Worm (Caenorhabditis elegans) whole organism, L2 larva: ENCODE results near the gene pigt-1.
A peak's percentile ranks its signal among the peaks of the same experiment; 100 is the strongest.

Experiments used
- C34F6.9 ChIP-seq: fragments of 150-350 bp; optimal IDR thresholded peaks from 2 replicates; lab custom pipeline; 2014; ENCODE audit warnings: missing biosample characterization, missing genetic modification characterization
- R02D3.7 ChIP-seq: fragments of 150-350 bp; optimal IDR thresholded peaks from 2 replicates; lab custom pipeline; 2014; ENCODE audit warnings: missing biosample characterization, missing genetic modification characterization
- Y55F3AM.14 ChIP-seq: fragments of 200-800 bp; sonication (Bioruptor generic); optimal IDR thresholded peaks from 2 replicates; lab custom pipeline; 2018; ENCODE audit warnings: mild to moderate bottlenecking, missing genetic modification characterization, missing compliant biosample characterization
- ZK546.5 ChIP-seq: sonication (generic microtip); optimal IDR thresholded peaks from 2 replicates; lab custom pipeline; 2017; ENCODE audit warnings: missing biosample characterization, missing genetic modification characterization
- aly-2 ChIP-seq: fragments of 150-350 bp; optimal IDR thresholded peaks from 2 replicates; lab custom pipeline; 2014; ENCODE audit warnings: missing biosample characterization, missing genetic modification characterization
- ama-1 ChIP-seq: fragments of 150-350 bp; optimal IDR thresholded peaks from 2 replicates; lab custom pipeline; 2018; ENCODE audit warnings: inconsistent platforms
- blmp-1 ChIP-seq: sonication (generic microtip); optimal IDR thresholded peaks from 2 replicates; lab custom pipeline; 2017; ENCODE audit warnings: missing genetic modification characterization, mild to moderate bottlenecking, missing compliant biosample characterization, antibody characterized with exemption, moderate library complexity; ENCODE audit not compliant: insufficient read depth
- ceh-16 ChIP-seq: fragments of 150-350 bp; optimal IDR thresholded peaks from 2 replicates; lab custom pipeline; 2014; ENCODE audit warnings: missing biosample characterization, missing genetic modification characterization
- ceh-82 ChIP-seq: fragments of 150-350 bp; optimal IDR thresholded peaks from 2 replicates; lab custom pipeline; 2014; ENCODE audit warnings: missing biosample characterization, missing genetic modification characterization
- crh-2 ChIP-seq: sonication (generic microtip); optimal IDR thresholded peaks from 2 replicates; lab custom pipeline; 2017; ENCODE audit warnings: missing biosample characterization, missing genetic modification characterization
- dmd-4 ChIP-seq: sonication (generic microtip); optimal IDR thresholded peaks from 2 replicates; lab custom pipeline; 2017; ENCODE audit warnings: missing biosample characterization, missing genetic modification characterization
- egl-27 ChIP-seq: sonication (generic microtip); optimal IDR thresholded peaks from 3 replicates; lab custom pipeline; 2017; ENCODE audit warnings: missing biosample characterization, missing genetic modification reagents, missing genetic modification characterization
- elt-1 ChIP-seq: fragments of 150-350 bp; optimal IDR thresholded peaks from 2 replicates; lab custom pipeline; 2014; ENCODE audit warnings: missing biosample characterization, missing genetic modification characterization
- elt-3 ChIP-seq: sonication (generic microtip); optimal IDR thresholded peaks from 2 replicates; lab custom pipeline; 2017; ENCODE audit warnings: missing biosample characterization, missing genetic modification characterization
- fos-1 ChIP-seq: fragments of 150-350 bp; optimal IDR thresholded peaks from 2 replicates; lab custom pipeline; 2014; ENCODE audit warnings: missing biosample characterization, missing genetic modification characterization
- gmeb-1 ChIP-seq: fragments of 150-350 bp; optimal IDR thresholded peaks from 2 replicates; lab custom pipeline; 2014; ENCODE audit warnings: missing biosample characterization, missing genetic modification characterization
- lin-13 ChIP-seq: fragments of 150-350 bp; optimal IDR thresholded peaks from 2 replicates; lab custom pipeline; 2014; ENCODE audit warnings: missing biosample characterization, missing genetic modification reagents, missing genetic modification characterization
- lin-39 ChIP-seq: fragments of 150-350 bp; optimal IDR thresholded peaks from 2 replicates; lab custom pipeline; 2014; ENCODE audit warnings: missing biosample characterization, missing genetic modification reagents, missing genetic modification characterization
- lsy-2 ChIP-seq, 2 experiments: fragments of 150-350 bp in 1 of 2; sonication (generic microtip) in 1 of 2; optimal IDR thresholded peaks; 2 replicates each; lab custom pipeline; 2014 to 2017; ENCODE audit warnings: missing biosample characterization in 2 of 2, missing genetic modification characterization in 2 of 2
- mab-5 ChIP-seq: fragments of 150-350 bp; optimal IDR thresholded peaks from 2 replicates; lab custom pipeline; 2014; ENCODE audit warnings: missing biosample characterization, missing genetic modification characterization
- mbf-1 ChIP-seq: sonication (generic microtip); optimal IDR thresholded peaks from 2 replicates; lab custom pipeline; 2017; ENCODE audit warnings: missing biosample characterization, missing genetic modification characterization
- mdl-1 ChIP-seq, 2 experiments: fragments of 150-350 bp in 1 of 2; sonication (generic microtip) in 1 of 2; optimal IDR thresholded peaks; 2 replicates each; lab custom pipeline; 2017; ENCODE audit warnings: missing biosample characterization in 2 of 2, missing genetic modification characterization in 2 of 2
- nhr-10 ChIP-seq: sonication (generic microtip); optimal IDR thresholded peaks from 2 replicates; lab custom pipeline; 2017; ENCODE audit warnings: missing biosample characterization, missing genetic modification characterization
- nhr-11 ChIP-seq: fragments of 150-350 bp; optimal IDR thresholded peaks from 2 replicates; lab custom pipeline; 2014; ENCODE audit warnings: missing biosample characterization, missing genetic modification characterization
- nhr-12 ChIP-seq: fragments of 150-350 bp; optimal IDR thresholded peaks from 2 replicates; lab custom pipeline; 2014; ENCODE audit warnings: missing biosample characterization, missing genetic modification characterization
- nhr-129 ChIP-seq: fragments of 150-350 bp; optimal IDR thresholded peaks from 2 replicates; lab custom pipeline; 2014; ENCODE audit warnings: missing biosample characterization, missing genetic modification characterization
- nhr-21 ChIP-seq: fragments of 150-350 bp; optimal IDR thresholded peaks from 2 replicates; lab custom pipeline; 2014; ENCODE audit warnings: missing biosample characterization, missing genetic modification characterization
- nhr-23 ChIP-seq: fragments of 150-350 bp; optimal IDR thresholded peaks from 2 replicates; lab custom pipeline; 2014; ENCODE audit warnings: missing biosample characterization, missing genetic modification reagents, missing genetic modification characterization
- nhr-237 ChIP-seq: fragments of 150-350 bp; optimal IDR thresholded peaks from 2 replicates; lab custom pipeline; 2014; ENCODE audit warnings: missing biosample characterization, missing genetic modification characterization
- nhr-25 ChIP-seq: fragments of 150-350 bp; sonication (generic microtip); optimal IDR thresholded peaks from 3 replicates; lab custom pipeline; 2014; ENCODE audit warnings: missing biosample characterization, missing genetic modification characterization
- nhr-6 ChIP-seq: fragments of 150-350 bp; optimal IDR thresholded peaks from 2 replicates; lab custom pipeline; 2014; ENCODE audit warnings: missing biosample characterization, missing genetic modification characterization
- nhr-77 ChIP-seq: fragments of 150-350 bp; optimal IDR thresholded peaks from 2 replicates; lab custom pipeline; 2014; ENCODE audit warnings: missing biosample characterization, missing genetic modification characterization
- peb-1 ChIP-seq: fragments of 150-350 bp; optimal IDR thresholded peaks from 2 replicates; lab custom pipeline; 2014; ENCODE audit warnings: missing biosample characterization, missing genetic modification characterization
- sem-4 ChIP-seq: fragments of 150-350 bp; optimal IDR thresholded peaks from 2 replicates; lab custom pipeline; 2014; ENCODE audit warnings: missing biosample characterization, missing genetic modification reagents, missing genetic modification characterization
- skn-1 ChIP-seq: sonication (generic microtip); optimal IDR thresholded peaks from 2 replicates; lab custom pipeline; 2017; ENCODE audit warnings: missing biosample characterization, missing genetic modification characterization
- sma-3 ChIP-seq: sonication (generic microtip); optimal IDR thresholded peaks from 2 replicates; lab custom pipeline; 2016; ENCODE audit warnings: missing genetic modification reagents, missing genetic modification characterization, missing compliant biosample characterization
- sma-9 ChIP-seq, 2 experiments: fragments of 150-350 bp in 1 of 2; sonication (generic microtip) in 1 of 2; optimal IDR thresholded peaks; 2 replicates each; lab custom pipeline; 2014 to 2016; ENCODE audit warnings: missing genetic modification characterization in 2 of 2, mild to moderate bottlenecking in 1 of 2, missing biosample characterization in 1 of 2, missing compliant biosample characterization in 1 of 2, missing genetic modification reagents in 1 of 2, moderate library complexity in 1 of 2
- snpc-4 ChIP-seq: fragments of 150-350 bp; optimal IDR thresholded peaks from 2 replicates; lab custom pipeline; 2014; ENCODE audit warnings: missing biosample characterization, missing genetic modification characterization
- unc-39 ChIP-seq: fragments of 150-350 bp; optimal IDR thresholded peaks from 2 replicates; lab custom pipeline; 2014; ENCODE audit warnings: missing biosample characterization, missing genetic modification characterization
- unc-55 ChIP-seq: fragments of 150-350 bp; sonication (generic microtip); optimal IDR thresholded peaks from 3 replicates; lab custom pipeline; 2014; ENCODE audit warnings: missing biosample characterization, missing genetic modification reagents, missing genetic modification characterization
- unc-62 ChIP-seq: fragments of 150-350 bp; optimal IDR thresholded peaks from 2 replicates; lab custom pipeline; 2014; ENCODE audit warnings: missing biosample characterization, missing genetic modification reagents, missing genetic modification characterization
- zag-1 ChIP-seq: fragments of 150-350 bp; optimal IDR thresholded peaks from 2 replicates; lab custom pipeline; 2014; ENCODE audit warnings: missing biosample characterization, missing genetic modification characterization
- ztf-1 ChIP-seq: fragments of 200-800 bp; sonication (Bioruptor generic); conservative IDR thresholded peaks from 2 replicates; pipeline ENCODE4 v1.3.6; 2022; ENCODE audit warnings: missing genetic modification characterization, missing compliant biosample characterization
- ztf-11 ChIP-seq: sonication (generic microtip); optimal IDR thresholded peaks from 2 replicates; lab custom pipeline; 2017; ENCODE audit warnings: missing biosample characterization, missing genetic modification characterization
- ztf-4 ChIP-seq: fragments of 150-350 bp; optimal IDR thresholded peaks from 2 replicates; lab custom pipeline; 2014; ENCODE audit warnings: missing biosample characterization, missing genetic modification characterization

The pigt-1 gene

DNA sequence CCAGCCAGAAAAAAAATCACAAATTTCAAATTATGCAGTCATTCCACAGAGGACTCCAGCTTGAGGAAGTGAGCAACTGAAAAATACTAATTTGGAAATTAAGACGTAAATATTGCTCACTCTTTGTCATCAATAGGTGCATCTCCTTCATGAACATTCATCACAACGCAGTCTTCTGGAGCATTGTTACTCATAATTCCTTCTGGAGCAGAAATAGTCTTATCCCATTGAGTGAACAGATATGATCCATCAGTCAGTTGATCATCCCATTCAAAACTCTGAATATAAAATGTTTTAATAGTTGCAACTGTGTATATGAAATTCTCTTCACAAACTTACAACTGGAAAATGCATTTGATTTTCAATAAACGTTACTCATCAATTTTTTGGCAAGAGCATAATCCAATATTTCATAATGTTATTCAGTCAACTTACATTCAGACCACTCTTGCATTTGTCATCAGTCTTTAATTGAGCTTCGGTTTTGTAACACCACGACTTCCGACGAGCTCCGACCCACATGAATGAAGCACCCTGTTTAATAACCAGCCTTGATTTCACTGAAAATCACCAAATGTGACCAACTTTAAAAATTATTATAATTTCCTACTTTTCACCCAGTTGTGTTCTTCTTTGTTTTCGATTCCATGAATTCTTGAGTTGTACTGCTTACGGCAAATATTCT, 5.0 kb downstream of the pigt-1 start:
- TF ChIP-seq zag-1 (no peak), Y55F3AM.14 (GFP tag; lab: Kevin White, UChicago) (peak; percentile 21), nhr-237 (no peak), skn-1 (no peak), ama-1 (lab: Kevin White, UChicago) (peak; percentile 74), ceh-16 (tag; lab: Kevin White, UChicago) (no peak), peb-1 (tag; lab: Kevin White, UChicago) (no peak), nhr-6 (tag; lab: Kevin White, UChicago) (peak; percentile 32), egl-27 (no peak), lin-13 (GFP tag; lab: Kevin White, UChicago) (peak; percentile 25), ZK546.5 (no peak), aly-2 (tag; lab: Kevin White, UChicago) (no peak), nhr-129 (tag; lab: Kevin White, UChicago) (no peak), snpc-4 (no peak), unc-62 (GFP tag; lab: Kevin White, UChicago) (no peak), C34F6.9 (tag; lab: Kevin White, UChicago) (no peak), lin-39 (tag; lab: Kevin White, UChicago) (no peak), lsy-2 (tag; optimal IDR thresholded peaks at IDR 0.05; lab: Kevin White, UChicago) (peak in 1 of 2 experiments; percentile 40), ztf-11 (tag; lab: Kevin White, UChicago) (no peak), nhr-10 (no peak), ztf-4 (tag; lab: Kevin White, UChicago) (peak; percentile 60), sma-9 (GFP tag; optimal IDR thresholded peaks at IDR 0.05; lab: Kevin White, UChicago) (peak; percentile 20), sma-9 (tag; optimal IDR thresholded peaks at IDR 0.05; lab: Kevin White, UChicago) (no peak), nhr-25 (peak; percentile 29), nhr-11 (tag; lab: Kevin White, UChicago) (no peak), elt-1 (tag; lab: Kevin White, UChicago) (no peak), fos-1 (tag; lab: Kevin White, UChicago) (no peak), blmp-1 (tag; lab: Kevin White, UChicago) (peak; percentile 9), R02D3.7 (tag; lab: Kevin White, UChicago) (no peak)
- TF ChIP-seq, all 48 proteins: peak for 9

DNA sequence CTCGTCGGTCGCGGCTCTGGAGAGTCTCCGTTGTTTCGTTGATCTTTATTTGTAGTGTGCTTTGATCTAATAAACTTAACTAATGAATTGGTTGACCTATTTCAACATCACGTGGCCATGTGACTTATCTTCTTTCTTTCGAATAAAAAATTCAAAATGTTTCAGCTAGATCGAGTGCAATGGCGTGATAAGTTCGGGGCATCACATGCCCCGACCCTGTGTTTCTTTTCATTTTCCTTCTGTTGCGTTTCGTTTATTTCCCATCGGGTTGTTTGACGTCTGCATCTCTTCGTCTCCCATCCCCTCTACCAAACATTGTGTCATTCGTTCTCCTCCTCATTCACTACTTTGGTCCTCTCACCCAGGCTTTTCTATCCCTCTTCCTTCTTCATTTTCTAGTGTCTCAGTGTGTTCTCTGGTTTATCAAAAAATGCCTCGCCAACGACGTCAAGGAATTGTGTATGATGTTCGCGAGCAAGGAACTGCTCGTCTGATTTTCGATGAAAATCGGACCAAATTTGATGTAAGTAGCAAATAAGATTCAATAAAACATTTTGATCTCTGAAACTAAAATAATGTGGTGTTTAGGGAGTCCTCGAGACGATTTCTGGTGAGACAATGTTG, 6.9 kb downstream of the pigt-1 start, which contains the start of gene F17C11.4:
Gene F17C11.4, plus strand, starts transcription at position 206 of the 624 bp plus-strand sequence.
- TF ChIP-seq ztf-11 (tag; lab: Kevin White, UChicago) (no peak), nhr-11 (tag; lab: Kevin White, UChicago) (no peak), elt-1 (tag; lab: Kevin White, UChicago) (no peak), lin-39 (tag; lab: Kevin White, UChicago) (no peak), nhr-129 (tag; lab: Kevin White, UChicago) (peak; percentile 96), nhr-21 (peak; percentile 81), snpc-4 (peak; percentile 48), mab-5 (tag; lab: Kevin White, UChicago) (peak; percentile 39), ceh-82 (no peak), nhr-77 (tag; lab: Kevin White, UChicago) (no peak), unc-62 (GFP tag; lab: Kevin White, UChicago) (no peak), aly-2 (tag; lab: Kevin White, UChicago) (no peak), ztf-1 (GFP tag; lab: Robert Waterston, UW) (no peak), gmeb-1 (tag; lab: Kevin White, UChicago) (peak; percentile 58), mdl-1 (tag; optimal IDR thresholded peaks at IDR 0.05; lab: Kevin White, UChicago) (peak; percentile 28 to 85), unc-55 (GFP tag; lab: Kevin White, UChicago) (peak; percentile 4), sma-3 (GFP tag; lab: Kevin White, UChicago) (peak; percentile 75), skn-1 (no peak), elt-3 (no peak), dmd-4 (tag; lab: Kevin White, UChicago) (no peak), sem-4 (tag; lab: Kevin White, UChicago) (peak; percentile 70), nhr-12 (tag; lab: Kevin White, UChicago) (no peak), sma-9 (GFP tag; optimal IDR thresholded peaks at IDR 0.05; lab: Kevin White, UChicago) (peak; percentile 96), sma-9 (tag; optimal IDR thresholded peaks at IDR 0.05; lab: Kevin White, UChicago) (no peak), peb-1 (tag; lab: Kevin White, UChicago) (no peak), egl-27 (peak; percentile 49), nhr-25 (peak; percentile 90), blmp-1 (tag; lab: Kevin White, UChicago) (peak; percentile 76), nhr-23 (tag; lab: Kevin White, UChicago) (no peak), ztf-4 (tag; lab: Kevin White, UChicago) (peak; percentile 88), Y55F3AM.14 (GFP tag; lab: Kevin White, UChicago) (peak; percentile 86), ama-1 (lab: Kevin White, UChicago) (peak; percentile 88), nhr-6 (tag; lab: Kevin White, UChicago) (peak; percentile 72), nhr-237 (no peak), ZK546.5 (no peak), fos-1 (tag; lab: Kevin White, UChicago) (peak; percentile 66), crh-2 (tag; lab: Kevin White, UChicago) (peak; percentile 57), lin-13 (GFP tag; lab: Kevin White, UChicago) (peak; percentile 59), lsy-2 (tag; optimal IDR thresholded peaks at IDR 0.05; lab: Kevin White, UChicago) (peak in 1 of 2 experiments; percentile 84), unc-39 (tag; lab: Kevin White, UChicago) (no peak), R02D3.7 (tag; lab: Kevin White, UChicago) (no peak), C34F6.9 (tag; lab: Kevin White, UChicago) (peak; percentile 85), mbf-1 (tag; lab: Kevin White, UChicago) (no peak), nhr-10 (no peak), ceh-16 (tag; lab: Kevin White, UChicago) (no peak)
